Fruit fly (Drosophila melanogaster) whole organism, adult: Measurements from ENCODE around the gene isoQC.

Source experiments
- CG11617 ChIP-seq: fragments of 200-800 bp; sonication (Bioruptor generic); optimal IDR thresholded peaks from 2 replicates; lab custom pipeline; 2017; ENCODE audit warnings: mild to moderate bottlenecking, missing biosample characterization, missing genetic modification reagents, missing genetic modification characterization
- CG12768 ChIP-seq: fragments of 200-800 bp; sonication (Bioruptor generic); optimal IDR thresholded peaks from 2 replicates; lab custom pipeline; 2017; ENCODE audit warnings: missing biosample characterization, missing genetic modification characterization, mild to moderate bottlenecking, moderate library complexity, missing genetic modification reagents
- CG14711 ChIP-seq: fragments of 200-800 bp; sonication (Bioruptor generic); optimal IDR thresholded peaks from 2 replicates; lab custom pipeline; 2018; ENCODE audit warnings: missing biosample characterization, mild to moderate bottlenecking, missing genetic modification characterization, moderate library complexity
- CG1620 ChIP-seq: fragments of 200-800 bp; sonication (Bioruptor generic); optimal IDR thresholded peaks from 2 replicates; lab custom pipeline; 2016; ENCODE audit warnings: missing biosample characterization, missing genetic modification characterization
- CG33017 ChIP-seq: fragments of 200-800 bp; sonication (Bioruptor generic); optimal IDR thresholded peaks from 2 replicates; lab custom pipeline; 2018; ENCODE audit warnings: missing biosample characterization, mild to moderate bottlenecking, missing genetic modification characterization, moderate library complexity
- CG5204 ChIP-seq: fragments of 200-800 bp; sonication (Bioruptor generic); optimal IDR thresholded peaks from 2 replicates; lab custom pipeline; 2016; ENCODE audit warnings: missing biosample characterization, missing genetic modification characterization
- CG7045 ChIP-seq: fragments of 200-800 bp; sonication (Bioruptor generic); optimal IDR thresholded peaks from 2 replicates; lab custom pipeline; 2017; ENCODE audit warnings: missing biosample characterization, mild to moderate bottlenecking, missing genetic modification characterization
- CG7101 ChIP-seq: fragments of 200-800 bp; sonication (Bioruptor generic); optimal IDR thresholded peaks from 2 replicates; lab custom pipeline; 2018; ENCODE audit warnings: missing biosample characterization, mild to moderate bottlenecking, missing genetic modification characterization, moderate library complexity
- Clk ChIP-seq: fragments of 200-800 bp; sonication (Bioruptor generic); optimal IDR thresholded peaks from 2 replicates; lab custom pipeline; 2017; ENCODE audit warnings: missing biosample characterization, missing genetic modification characterization
- Crg-1 ChIP-seq: fragments of 200-800 bp; sonication (Bioruptor generic); optimal IDR thresholded peaks from 2 replicates; lab custom pipeline; 2016; ENCODE audit warnings: missing biosample characterization, missing genetic modification characterization
- Hr96 ChIP-seq: fragments of 200-800 bp; sonication (Bioruptor generic); optimal IDR thresholded peaks from 2 replicates; lab custom pipeline; 2016; ENCODE audit warnings: missing biosample characterization, missing genetic modification characterization
- Mnt ChIP-seq: fragments of 200-800 bp; sonication (Bioruptor generic); optimal IDR thresholded peaks from 2 replicates; lab custom pipeline; 2016; ENCODE audit warnings: missing biosample characterization, mild to moderate bottlenecking, missing genetic modification characterization
- bab1 ChIP-seq: fragments of 200-800 bp; sonication (Bioruptor generic); optimal IDR thresholded peaks from 3 replicates; lab custom pipeline; 2019; ENCODE audit warnings: missing biosample characterization, mild to moderate bottlenecking, missing genetic modification characterization, moderate library complexity
- cic ChIP-seq: fragments of 200-800 bp; sonication (Bioruptor generic); optimal IDR thresholded peaks from 2 replicates; lab custom pipeline; 2017; ENCODE audit warnings: missing biosample characterization, mild to moderate bottlenecking, missing genetic modification characterization, moderate library complexity
- cnc ChIP-seq, 2 experiments: fragments of >200 bp; optimal IDR thresholded peaks; 2 replicates each; lab custom pipeline; 2017
- kay ChIP-seq: fragments of 200-800 bp; sonication (Bioruptor generic); peaks from one replicate; lab custom pipeline; 2016; ENCODE audit warnings: missing biosample characterization, missing genetic modification characterization, borderline replicate concordance
- ovo ChIP-seq: fragments of 200-800 bp; sonication (Bioruptor generic); optimal IDR thresholded peaks from 2 replicates; lab custom pipeline; 2016; ENCODE audit warnings: missing biosample characterization, missing genetic modification characterization
- pad ChIP-seq: fragments of 200-800 bp; sonication (Bioruptor generic); optimal IDR thresholded peaks from 3 replicates; lab custom pipeline; 2017; ENCODE audit warnings: missing biosample characterization, missing genetic modification characterization, mild to moderate bottlenecking, moderate library complexity, missing genetic modification reagents
- tj ChIP-seq: fragments of 200-800 bp; sonication (Bioruptor generic); optimal IDR thresholded peaks from 3 replicates; lab custom pipeline; 2017; ENCODE audit warnings: missing biosample characterization, mild to moderate bottlenecking, missing genetic modification characterization, moderate library complexity
- toe ChIP-seq: fragments of 200-800 bp; sonication (Bioruptor generic); optimal IDR thresholded peaks from 2 replicates; lab custom pipeline; 2016; ENCODE audit warnings: missing biosample characterization, missing genetic modification characterization

The isoQC gene

DNA sequence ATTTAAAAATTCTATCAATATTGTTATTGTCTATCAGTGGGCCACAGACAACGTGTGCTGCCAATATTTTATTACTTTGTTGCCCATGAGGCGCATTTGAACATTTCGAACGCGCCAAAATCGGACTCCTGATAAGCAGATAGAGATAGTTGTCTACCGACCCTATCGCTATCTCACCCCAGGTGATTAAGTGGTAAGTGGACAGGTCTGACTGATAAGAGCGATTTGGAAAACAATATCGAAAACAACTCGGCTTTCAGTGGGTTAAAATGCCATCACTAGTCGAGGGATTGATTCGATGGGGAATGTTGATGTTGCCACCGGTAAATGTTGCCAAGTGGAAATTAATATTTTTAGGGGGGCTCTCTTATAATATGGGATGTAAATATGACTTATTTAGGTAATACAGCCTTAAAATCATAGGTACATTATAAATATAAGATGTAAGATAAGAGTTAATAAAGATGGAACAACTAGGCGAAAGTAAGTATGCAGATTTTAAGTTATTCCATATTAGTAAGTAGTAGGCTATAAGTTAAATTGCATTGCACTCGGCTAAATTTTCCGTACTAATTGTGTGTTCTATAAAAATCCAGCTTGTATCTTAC is 17.4 kb downstream of the isoQC start, which contains the start of gene ND-39:
Gene ND-39 (plus strand): TSS at position 558 of the 608 bp plus-strand sequence.
- TF ChIP-seq Crg-1 (no peak), Clk (GFP tag; lab: Kevin White, UChicago) (no peak), Mnt (no peak), CG7101 (no peak), tj (GFP tag; lab: Kevin White, UChicago) (no peak), CG11617 (GFP tag; lab: Kevin White, UChicago) (no peak), CG12768 (GFP tag; lab: Kevin White, UChicago) (no peak), CG33017 (tag; lab: Kevin White, UChicago) (no peak), cic (GFP tag; lab: Kevin White, UChicago) (no peak), CG14711 (no peak), CG5204 (GFP tag; lab: Kevin White, UChicago) (no peak), bab1 (no peak), cnc (optimal IDR thresholded peaks at IDR 0.05; lab: Kevin White, UChicago) (no peak)

DNA sequence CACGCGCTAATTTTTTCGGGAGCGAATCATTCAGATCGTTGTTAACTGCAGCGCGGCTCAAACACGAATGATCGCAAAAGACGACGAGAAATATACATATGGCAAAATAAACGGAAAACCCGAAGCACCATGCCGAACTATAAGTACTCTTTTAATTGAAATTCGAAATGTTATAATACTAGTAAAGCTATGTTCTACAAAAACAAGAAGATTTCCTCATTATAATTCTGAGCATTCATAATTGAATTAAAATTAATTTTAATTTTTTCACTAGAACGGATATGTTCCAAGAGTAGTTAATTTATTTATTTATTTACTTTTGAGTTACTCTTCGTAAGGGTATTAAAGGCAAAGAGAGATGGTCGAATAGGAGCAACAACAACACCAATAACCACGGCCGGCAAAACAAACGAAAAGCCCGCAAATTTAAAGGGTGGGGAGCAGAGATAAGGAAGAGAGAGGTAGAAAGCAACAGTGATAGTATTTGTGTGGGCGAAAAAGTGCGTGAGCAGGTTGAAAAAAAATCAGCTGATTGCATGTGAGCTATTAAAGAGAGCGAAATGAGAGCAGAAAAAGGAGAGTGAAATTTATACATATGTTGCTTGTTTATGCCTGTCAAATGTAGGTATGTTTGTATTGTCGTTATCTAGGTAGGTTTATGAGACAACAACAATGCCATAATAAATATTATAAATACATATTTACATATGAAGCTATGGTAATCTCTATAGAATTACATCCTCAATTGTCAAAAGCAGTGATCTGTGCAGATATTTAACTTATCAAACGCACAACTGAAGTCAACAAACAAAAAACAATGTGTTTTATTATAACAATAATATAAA is 19.4 kb downstream of the isoQC start:
- TF ChIP-seq CG7045 (GFP tag; lab: Kevin White, UChicago) (peak; percentile 19), Mnt (peak; percentile 10), bab1 (peak; percentile 95), CG11617 (GFP tag; lab: Kevin White, UChicago) (peak; percentile 75), CG7101 (peak; percentile 81), ovo (GFP tag; lab: Kevin White, UChicago) (no peak), tj (GFP tag; lab: Kevin White, UChicago) (peak; percentile 63), CG14711 (peak; percentile 78), CG12768 (GFP tag; lab: Kevin White, UChicago) (peak; percentile 58), CG5204 (GFP tag; lab: Kevin White, UChicago) (peak; percentile 24), cnc (optimal IDR thresholded peaks at IDR 0.05; lab: Kevin White, UChicago) (no peak), Clk (GFP tag; lab: Kevin White, UChicago) (no peak), kay (GFP tag; lab: Kevin White, UChicago) (no peak), pad (peak; percentile 2), CG33017 (tag; lab: Kevin White, UChicago) (peak; percentile 76), CG1620 (GFP tag; lab: Kevin White, UChicago) (peak; percentile 11), Hr96 (GFP tag; lab: Kevin White, UChicago) (peak; percentile 16), toe (GFP tag; lab: Kevin White, UChicago) (no peak), Crg-1 (no peak), cic (GFP tag; lab: Kevin White, UChicago) (peak; percentile 21)

DNA sequence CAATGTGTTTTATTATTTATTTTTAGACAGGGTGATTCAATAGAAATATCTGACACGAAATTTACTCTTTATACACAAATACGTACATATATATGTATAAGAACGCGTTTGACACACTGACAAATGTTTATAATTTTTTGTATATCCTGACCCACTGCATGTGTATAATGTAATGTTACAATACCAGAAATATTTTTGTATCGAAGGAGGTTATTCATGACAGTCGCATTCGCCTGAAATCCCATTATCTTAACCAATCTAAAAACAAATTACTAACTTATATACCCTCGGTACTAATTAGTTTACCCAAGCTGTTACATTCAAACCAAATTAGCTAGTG is 20.0 kb downstream of the isoQC start:
- TF ChIP-seq CG33017 (tag; lab: Kevin White, UChicago) (no peak), CG7045 (GFP tag; lab: Kevin White, UChicago) (no peak), CG11617 (GFP tag; lab: Kevin White, UChicago) (no peak), CG12768 (GFP tag; lab: Kevin White, UChicago) (no peak), pad (no peak), bab1 (no peak), Hr96 (GFP tag; lab: Kevin White, UChicago) (no peak), tj (GFP tag; lab: Kevin White, UChicago) (no peak), CG5204 (GFP tag; lab: Kevin White, UChicago) (no peak), Clk (GFP tag; lab: Kevin White, UChicago) (no peak), CG1620 (GFP tag; lab: Kevin White, UChicago) (no peak), kay (GFP tag; lab: Kevin White, UChicago) (no peak), cnc (optimal IDR thresholded peaks at IDR 0.05; lab: Kevin White, UChicago) (no peak), CG14711 (no peak)

DNA sequence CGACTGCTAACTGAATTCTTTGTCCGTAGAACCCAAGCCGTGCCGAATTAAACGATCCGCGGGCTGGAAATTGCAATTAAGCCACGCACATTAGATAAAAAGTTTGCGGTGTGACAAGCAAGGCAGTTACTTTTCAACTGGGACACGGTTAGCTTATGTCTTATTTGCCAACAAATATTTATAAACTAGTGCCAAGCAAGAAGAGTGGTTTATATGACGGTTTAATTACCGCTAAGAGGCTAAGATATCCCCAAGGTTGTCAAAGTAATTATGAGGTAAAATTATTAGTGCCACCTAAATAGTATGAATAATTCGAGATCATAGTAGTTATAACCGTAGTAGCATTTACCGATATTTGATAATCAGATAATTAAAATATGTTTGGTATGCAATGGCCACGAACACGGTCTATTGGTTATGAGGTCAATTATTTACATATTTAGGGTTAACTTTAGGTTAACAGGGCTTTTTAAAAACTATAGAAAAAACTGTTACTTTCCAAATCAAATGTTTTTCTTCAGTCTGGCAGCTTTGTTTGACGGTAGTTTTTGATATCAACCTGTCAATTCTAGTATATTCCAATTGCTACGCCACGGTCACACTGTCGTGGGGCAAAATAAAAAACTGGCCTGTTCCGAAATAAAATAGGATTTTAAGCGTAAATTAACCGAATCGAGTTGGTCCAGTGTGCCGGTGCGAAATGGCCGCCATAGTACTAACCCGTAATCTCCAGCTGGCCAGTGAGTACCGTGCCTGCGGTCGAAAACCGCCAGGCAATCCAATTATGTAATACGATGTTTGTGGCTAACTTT is 20.7 kb downstream of the isoQC start, which contains the start of gene ZnT77C:
Gene ZnT77C (minus strand): TSS at position 142 of the 812 bp plus-strand sequence.
- peak; percentile 21 for TF ChIP-seq bab1
- no peak for TF ChIP-seq CG11617 (GFP tag; lab: Kevin White, UChicago)

DNA sequence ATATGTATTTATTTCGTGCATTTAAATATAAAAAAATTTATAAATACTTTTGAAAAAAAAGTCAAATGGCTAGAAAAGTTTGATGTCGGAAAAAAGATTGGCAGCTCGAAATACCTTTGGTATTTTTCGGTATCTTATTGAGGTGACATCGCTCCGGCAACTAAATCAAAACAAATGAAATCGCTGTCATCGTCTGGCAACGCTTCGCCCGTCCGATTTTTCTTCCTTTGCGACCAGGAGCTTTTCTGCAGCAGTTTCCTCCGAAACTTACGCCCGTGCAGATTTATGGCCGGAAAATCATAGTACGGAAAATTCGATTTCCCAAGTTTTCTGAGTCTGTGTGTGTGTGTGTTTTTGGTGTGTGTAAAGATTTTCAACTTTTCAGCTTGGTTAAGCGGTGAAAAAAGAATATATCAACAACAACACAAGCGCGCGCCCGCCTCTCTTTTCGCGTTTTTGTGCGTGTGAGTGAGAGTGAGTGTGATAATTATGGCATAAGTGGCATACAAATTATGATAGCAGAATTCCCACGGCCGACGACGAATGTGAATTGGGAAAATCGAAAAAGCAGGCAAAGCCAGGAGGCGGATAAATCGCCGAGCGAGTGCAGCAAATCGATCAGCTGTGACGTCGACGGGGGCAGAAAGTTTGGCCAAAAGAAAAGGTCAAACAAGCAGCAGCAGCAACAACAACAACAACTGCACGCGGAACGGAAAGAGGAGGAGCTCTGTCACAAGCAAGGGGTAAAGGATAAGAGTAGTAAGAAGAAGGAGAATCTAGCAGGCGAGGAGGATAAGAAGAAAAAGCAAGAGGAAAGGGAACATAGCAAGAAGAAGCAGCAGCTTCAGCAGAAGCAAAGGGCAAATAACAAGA is 23.1 kb downstream of the isoQC start, which contains the start of gene CG32425:
Gene CG32425 (plus strand): TSS at position 200 of the 873 bp plus-strand sequence.
- TF ChIP-seq toe (GFP tag; lab: Kevin White, UChicago) = no peak
- no peak for TF ChIP-seq ovo (GFP tag; lab: Kevin White, UChicago)
- TF ChIP-seq CG33017 (tag; lab: Kevin White, UChicago) = no peak
- no peak for TF ChIP-seq CG14711
- TF ChIP-seq cic (GFP tag; lab: Kevin White, UChicago) = peak; percentile 1
- no peak for TF ChIP-seq Hr96 (GFP tag; lab: Kevin White, UChicago)
- no peak for TF ChIP-seq Clk (GFP tag; lab: Kevin White, UChicago)
- no peak for TF ChIP-seq pad
- no peak for TF ChIP-seq cnc (optimal IDR thresholded peaks at IDR 0.05; lab: Kevin White, UChicago)
- peak; percentile 31 for TF ChIP-seq CG7101
- TF ChIP-seq CG5204 (GFP tag; lab: Kevin White, UChicago) = no peak
- TF ChIP-seq Crg-1 = no peak
- TF ChIP-seq Mnt = peak; percentile 15
- TF ChIP-seq kay (GFP tag; lab: Kevin White, UChicago) = no peak
- TF ChIP-seq tj (GFP tag; lab: Kevin White, UChicago) = no peak
- TF ChIP-seq CG7045 (GFP tag; lab: Kevin White, UChicago) = no peak
- TF ChIP-seq CG12768 (GFP tag; lab: Kevin White, UChicago) = no peak
- TF ChIP-seq CG11617 (GFP tag; lab: Kevin White, UChicago) = peak; percentile 47
- TF ChIP-seq CG1620 (GFP tag; lab: Kevin White, UChicago) = no peak
- TF ChIP-seq bab1 = no peak
